Worm (Caenorhabditis elegans) whole organism, L4 larva: Measurements from ENCODE around the gene hrg-10.
A peak's percentile ranks its signal among the peaks of the same experiment; 100 is the strongest.

ENCODE experiments used
- D1046.2 ChIP-seq: fragments of 200-800 bp; sonication (Bioruptor generic); IDR thresholded peaks from 2 replicates; pipeline ENCODE4 v1.3.6; 2022; ENCODE audit warnings: missing genetic modification characterization, missing compliant biosample characterization
- F26F4.8 ChIP-seq: fragments of 200-800 bp; sonication (Bioruptor generic); conservative IDR thresholded peaks from 2 replicates; pipeline ENCODE4 v1.3.6; 2022; ENCODE audit warnings: missing genetic modification characterization, missing compliant biosample characterization
- F37D6.2 ChIP-seq: sonication (generic microtip); optimal IDR thresholded peaks from 2 replicates; lab custom pipeline; 2016; ENCODE audit warnings: mild to moderate bottlenecking, missing genetic modification characterization, missing compliant biosample characterization
- F49E8.2 ChIP-seq: sonication (generic microtip); optimal IDR thresholded peaks from 2 replicates; lab custom pipeline; 2016; ENCODE audit warnings: missing compliant biosample characterization, mild to moderate bottlenecking, missing genetic modification characterization, borderline replicate concordance
- R02D3.7 ChIP-seq: fragments of 150-350 bp; sonication (generic microtip); optimal IDR thresholded peaks from 3 replicates; lab custom pipeline; 2014; ENCODE audit warnings: missing biosample characterization, missing genetic modification characterization
- Y105C5A.15 ChIP-seq: fragments of 200-800 bp; sonication (Bioruptor generic); IDR thresholded peaks from 2 replicates; pipeline ENCODE4 v1.3.6; 2022; ENCODE audit warnings: missing genetic modification characterization, missing compliant biosample characterization
- Y48G9A.11 ChIP-seq: fragments of 200-800 bp; sonication (Bioruptor generic); IDR thresholded peaks from 2 replicates; pipeline ENCODE4 v1.3.6; 2022; ENCODE audit warnings: missing genetic modification reagents, missing genetic modification characterization, missing compliant biosample characterization
- Y5F2A.4 ChIP-seq: fragments of 200-800 bp; sonication (Bioruptor generic); optimal IDR thresholded peaks from 2 replicates; lab custom pipeline; 2018; ENCODE audit warnings: mild to moderate bottlenecking, missing genetic modification characterization, missing compliant biosample characterization
- arid-1 ChIP-seq: fragments of 200-800 bp; sonication (Bioruptor generic); conservative IDR thresholded peaks from 2 replicates; pipeline ENCODE4 v1.3.6; 2022; ENCODE audit warnings: missing genetic modification reagents, missing genetic modification characterization, missing compliant biosample characterization
- ceh-28 ChIP-seq: fragments of 150-350 bp; optimal IDR thresholded peaks from 2 replicates; lab custom pipeline; 2014; ENCODE audit warnings: missing biosample characterization, missing genetic modification reagents, missing genetic modification characterization
- ceh-62 ChIP-seq: sonication (generic microtip); optimal IDR thresholded peaks from 2 replicates; lab custom pipeline; 2017; ENCODE audit warnings: missing biosample characterization, missing genetic modification characterization
- cey-2 ChIP-seq: sonication (generic microtip); optimal IDR thresholded peaks from 3 replicates; lab custom pipeline; 2017; ENCODE audit warnings: missing genetic modification characterization, mild to moderate bottlenecking, missing compliant biosample characterization, antibody characterized with exemption, borderline replicate concordance; ENCODE audit not compliant: insufficient read depth
- daf-12 ChIP-seq: fragments of 150-350 bp; optimal IDR thresholded peaks from 2 replicates; lab custom pipeline; 2014; ENCODE audit warnings: missing biosample characterization, missing genetic modification reagents, missing genetic modification characterization
- daf-16 ChIP-seq, 3 experiments: sonication (generic microtip); optimal IDR thresholded peaks; 2 replicates each; lab custom pipeline; 2016 to 2017; ENCODE audit warnings: missing genetic modification characterization in 3 of 3, missing genetic modification reagents in 3 of 3, mild to moderate bottlenecking in 2 of 3, missing compliant biosample characterization in 2 of 3, missing biosample characterization in 1 of 3, moderate library complexity in 1 of 3
- daf-19 ChIP-seq: fragments of 200-800 bp; sonication (Bioruptor generic); conservative IDR thresholded peaks from 2 replicates; pipeline ENCODE4 v1.3.6; 2022; ENCODE audit warnings: missing genetic modification characterization, missing compliant biosample characterization
- dmd-6 ChIP-seq: fragments of 200-800 bp; sonication (Bioruptor generic); IDR thresholded peaks from 2 replicates; pipeline ENCODE4 v1.3.6; 2022; ENCODE audit warnings: missing genetic modification reagents, missing genetic modification characterization, missing compliant biosample characterization
- dpl-1 ChIP-seq: fragments of 150-350 bp; optimal IDR thresholded peaks from 2 replicates; lab custom pipeline; 2014; ENCODE audit warnings: missing biosample characterization, missing genetic modification reagents, missing genetic modification characterization
- dve-1 ChIP-seq: sonication (generic microtip); optimal IDR thresholded peaks from 2 replicates; lab custom pipeline; 2017; ENCODE audit warnings: antibody characterized with exemption, mild to moderate bottlenecking, missing genetic modification characterization, missing compliant biosample characterization; ENCODE audit not compliant: insufficient read depth
- gei-8 ChIP-seq: fragments of 200-800 bp; sonication (Bioruptor generic); optimal IDR thresholded peaks from 2 replicates; lab custom pipeline; 2018; ENCODE audit warnings: mild to moderate bottlenecking, missing genetic modification characterization, missing compliant biosample characterization
- hif-1 ChIP-seq, 2 experiments: sonication (generic microtip); optimal IDR thresholded peaks; 2 replicates each; lab custom pipeline; 2016 to 2017; ENCODE audit warnings: missing compliant biosample characterization in 2 of 2, missing genetic modification characterization in 2 of 2, missing genetic modification reagents in 2 of 2, missing genotype in 2 of 2, mild to moderate bottlenecking in 1 of 2
- hlh-11 ChIP-seq: fragments of 200-800 bp; sonication (Bioruptor generic); optimal IDR thresholded peaks from 2 replicates; lab custom pipeline; 2018; ENCODE audit warnings: mild to moderate bottlenecking, missing genetic modification characterization, missing compliant biosample characterization
- lin-38 ChIP-seq: fragments of 200-800 bp; sonication (Bioruptor generic); IDR thresholded peaks from 2 replicates; pipeline ENCODE4 v1.3.6; 2022; ENCODE audit warnings: missing genetic modification reagents, missing genetic modification characterization, missing compliant biosample characterization
- lin-39 ChIP-seq: fragments of 150-350 bp; optimal IDR thresholded peaks from 2 replicates; lab custom pipeline; 2014; ENCODE audit warnings: missing biosample characterization, missing genetic modification reagents, missing genetic modification characterization
- lir-3 ChIP-seq: sonication (generic microtip); optimal IDR thresholded peaks from 2 replicates; lab custom pipeline; 2016; ENCODE audit warnings: mild to moderate bottlenecking, missing genetic modification characterization, missing compliant biosample characterization
- madf-9 ChIP-seq: fragments of 200-800 bp; sonication (Bioruptor generic); conservative IDR thresholded peaks from 2 replicates; pipeline ENCODE4 v1.3.6; 2022; ENCODE audit warnings: missing genetic modification reagents, missing genetic modification characterization, missing compliant biosample characterization
- mep-1 ChIP-seq: fragments of 150-350 bp; sonication (generic microtip); optimal IDR thresholded peaks from 3 replicates; lab custom pipeline; 2014; ENCODE audit warnings: missing biosample characterization, missing genetic modification characterization
- mes-2 ChIP-seq: sonication (generic microtip); optimal IDR thresholded peaks from 2 replicates; lab custom pipeline; 2016; ENCODE audit warnings: missing genotype, mild to moderate bottlenecking, missing genetic modification characterization, missing compliant biosample characterization; ENCODE audit not compliant: poor library complexity, severe bottlenecking
- mxl-2 ChIP-seq: fragments of 200-800 bp; sonication (Bioruptor generic); conservative IDR thresholded peaks from 2 replicates; pipeline ENCODE4 v1.3.6; 2022; ENCODE audit warnings: missing genetic modification reagents, missing genetic modification characterization, missing compliant biosample characterization
- nhr-102 ChIP-seq: sonication (generic microtip); optimal IDR thresholded peaks from 2 replicates; lab custom pipeline; 2016; ENCODE audit warnings: mild to moderate bottlenecking, missing genetic modification characterization, moderate library complexity, missing compliant biosample characterization
- nhr-28 ChIP-seq: fragments of 150-350 bp; optimal IDR thresholded peaks from 2 replicates; lab custom pipeline; 2014; ENCODE audit warnings: missing biosample characterization, missing genetic modification characterization
- nhr-42 ChIP-seq: fragments of 200-800 bp; sonication (Bioruptor generic); IDR thresholded peaks from 2 replicates; pipeline ENCODE4 v1.3.6; 2022; ENCODE audit warnings: missing genetic modification characterization, missing compliant biosample characterization
- pqm-1 ChIP-seq: sonication (generic microtip); optimal IDR thresholded peaks from 2 replicates; lab custom pipeline; 2017; ENCODE audit warnings: missing biosample characterization, missing genetic modification characterization
- sdz-12 ChIP-seq: fragments of 200-800 bp; sonication (Bioruptor generic); optimal IDR thresholded peaks from 2 replicates; lab custom pipeline; 2018; ENCODE audit warnings: mild to moderate bottlenecking, missing genetic modification characterization, missing compliant biosample characterization
- spr-1 ChIP-seq: sonication (generic microtip); optimal IDR thresholded peaks from 2 replicates; lab custom pipeline; 2016; ENCODE audit warnings: mild to moderate bottlenecking, missing genetic modification characterization, missing compliant biosample characterization
- tra-1 ChIP-seq: fragments of 200-800 bp; sonication (Bioruptor generic); IDR thresholded peaks from 2 replicates; pipeline ENCODE4 v1.3.6; 2022; ENCODE audit warnings: missing genetic modification reagents, missing genetic modification characterization, missing compliant biosample characterization
- unc-62 ChIP-seq, 3 experiments: fragments of 150-350 bp in 1 of 3; sonication (generic microtip); optimal IDR thresholded peaks in 2 of 3; peaks in 1 of 3; 1 replicate in 1 of 3; 2 replicates in 2 of 3; lab custom pipeline; 2014 to 2017; ENCODE audit warnings: missing biosample characterization in 3 of 3, missing genetic modification characterization in 3 of 3, missing genetic modification reagents in 3 of 3, missing genotype in 1 of 3
- vab-7 ChIP-seq: fragments of 200-800 bp; sonication (Bioruptor generic); IDR thresholded peaks from 2 replicates; pipeline ENCODE4 v1.3.6; 2022; ENCODE audit warnings: missing genetic modification reagents, missing genetic modification characterization, missing compliant biosample characterization
- zfp-3 ChIP-seq: fragments of 200-800 bp; sonication (Bioruptor generic); conservative IDR thresholded peaks from 2 replicates; pipeline ENCODE4 v1.3.6; 2022; ENCODE audit warnings: missing genetic modification reagents, missing genetic modification characterization, missing compliant biosample characterization
- ztf-7 ChIP-seq: fragments of 150-350 bp; optimal IDR thresholded peaks from 2 replicates; lab custom pipeline; 2014; ENCODE audit warnings: missing biosample characterization, missing genetic modification characterization

The hrg-10 gene

DNA sequence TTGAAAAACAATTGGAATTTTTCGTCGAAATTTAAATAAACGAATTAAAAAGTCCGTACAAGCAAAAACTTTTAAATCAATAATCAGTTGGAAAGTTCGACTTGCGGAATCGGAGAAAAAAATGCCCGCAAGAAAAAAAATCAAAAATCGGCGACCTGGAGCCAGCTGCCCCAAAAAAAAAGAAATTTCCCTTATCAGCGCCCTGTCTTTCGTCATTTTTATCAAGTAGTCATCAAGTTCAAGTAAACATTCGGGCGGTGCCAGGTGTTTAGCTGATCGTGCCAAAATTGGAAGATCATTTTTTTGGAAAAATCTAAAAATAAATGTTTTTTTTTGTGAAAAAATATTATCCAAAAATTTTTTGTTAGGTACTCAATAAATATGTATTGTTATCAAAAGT, 21.2 kb upstream of the hrg-10 start:
- TF ChIP-seq sdz-12 = no peak
- TF ChIP-seq pqm-1 = peak; percentile 45
- TF ChIP-seq D1046.2 (GFP tag; lab: Robert Waterston, UW) = no peak
- TF ChIP-seq dve-1 (tag; lab: Kevin White, UChicago) = peak; percentile 25
- TF ChIP-seq nhr-28 = peak; percentile 0
- no peak for TF ChIP-seq hif-1 (tag; optimal IDR thresholded peaks at IDR 0.05; lab: Kevin White, UChicago)
- peak; percentile 45; the same call in 1 of the 2 replicates for TF ChIP-seq dmd-6 (GFP tag; lab: Robert Waterston, UW)
- TF ChIP-seq daf-16 (GFP tag; optimal IDR thresholded peaks at IDR 0.05; lab: Kevin White, UChicago) = no peak
- peak; percentile 65 for TF ChIP-seq daf-16 (tag; optimal IDR thresholded peaks at IDR 0.05; lab: Kevin White, UChicago)
- TF ChIP-seq F26F4.8 (GFP tag; lab: Robert Waterston, UW) = no peak
- TF ChIP-seq hlh-11 (tag; lab: Kevin White, UChicago) = peak; percentile 28
- no peak for TF ChIP-seq unc-62 (GFP tag; optimal IDR thresholded peaks at IDR 0.05 in 1 of 2; lab: Kevin White, UChicago)
- no peak for TF ChIP-seq unc-62 (tag; optimal IDR thresholded peaks at IDR 0.05; lab: Kevin White, UChicago)

DNA sequence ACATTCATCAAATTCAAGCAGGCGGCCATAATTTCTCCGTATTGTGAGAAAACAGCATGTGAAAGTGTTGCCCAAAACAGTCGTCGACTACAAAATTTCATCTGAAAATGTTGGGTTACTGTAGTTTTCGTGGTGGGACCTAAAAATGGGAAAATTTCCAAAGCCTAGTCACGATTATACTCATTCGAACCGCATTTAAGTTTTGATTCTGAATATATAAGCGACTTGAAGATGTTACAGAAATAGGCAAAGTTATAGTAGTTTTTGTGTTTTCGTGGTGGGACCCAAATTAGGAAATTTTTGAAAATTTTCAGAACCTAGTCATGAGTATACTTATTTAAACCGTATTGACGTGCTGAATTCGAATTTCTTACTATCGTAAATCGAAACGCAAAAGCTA, 20.8 kb upstream of the hrg-10 start, which contains the start of gene Y39B6A.41:
Gene Y39B6A.41 (minus strand): TSS at position 101 of the 400 bp plus-strand sequence.
- TF ChIP-seq madf-9 = no peak
- no peak for TF ChIP-seq daf-12
- TF ChIP-seq mes-2 = no peak
- TF ChIP-seq tra-1 (GFP tag; lab: Robert Waterston, UW) = no peak
- no peak for TF ChIP-seq Y5F2A.4 (GFP tag; lab: Kevin White, UChicago)
- no peak for TF ChIP-seq gei-8 (GFP tag; lab: Kevin White, UChicago)
- TF ChIP-seq lin-39 = no peak
- no peak for TF ChIP-seq spr-1
- no peak for TF ChIP-seq nhr-42
- TF ChIP-seq arid-1 (GFP tag; lab: Robert Waterston, UW) = no peak
- TF ChIP-seq, all 104 proteins: peak for 0

DNA sequence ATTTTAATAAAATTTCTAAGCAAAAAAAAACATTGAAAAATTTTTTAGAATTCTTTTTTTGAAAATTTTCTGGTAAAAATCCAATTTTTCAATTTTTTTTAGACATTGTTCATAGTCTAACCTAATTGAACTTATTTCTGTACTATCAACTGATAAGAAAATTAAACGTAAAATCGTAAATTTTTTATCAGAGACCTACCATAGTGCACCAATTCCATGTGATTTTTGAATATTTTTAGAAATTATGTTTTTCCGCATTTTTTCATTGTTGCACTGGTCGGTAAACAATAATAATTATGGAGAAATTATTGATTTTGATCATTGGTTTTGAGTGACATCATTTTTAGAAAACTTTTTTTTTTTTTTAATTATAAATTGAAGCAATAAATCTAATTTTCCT, 19.4 kb upstream of the hrg-10 start:
- TF ChIP-seq F37D6.2 (no peak), daf-16 (GFP tag; optimal IDR thresholded peaks at IDR 0.05; lab: Kevin White, UChicago) (no peak), daf-16 (tag; optimal IDR thresholded peaks at IDR 0.05; lab: Kevin White, UChicago) (peak; percentile 61)
- TF ChIP-seq, all 104 proteins: peak for 1

DNA sequence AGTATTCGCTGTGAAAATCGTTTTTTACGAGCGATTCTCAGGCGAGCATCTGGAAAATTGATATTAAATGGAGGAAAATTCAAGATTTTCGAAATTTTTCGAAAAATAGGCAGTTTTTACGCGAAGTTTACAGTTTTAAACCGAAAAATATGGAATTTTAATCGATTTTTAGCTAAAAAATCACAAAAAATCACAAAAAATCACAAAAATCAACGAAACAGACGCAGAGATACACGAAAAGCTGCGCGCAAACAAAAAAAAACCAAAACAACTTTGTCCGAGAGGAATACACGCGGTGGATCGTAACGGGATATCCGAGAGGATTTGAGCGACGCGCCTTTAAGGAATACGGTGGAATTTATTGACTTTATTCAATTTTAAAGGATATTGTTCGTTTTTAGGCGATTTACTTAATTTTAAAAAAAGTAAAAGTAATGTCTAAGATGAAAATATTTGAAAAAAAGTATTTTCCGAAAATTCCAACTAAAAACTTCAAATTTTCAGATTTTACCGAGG, 12.5 kb upstream of the hrg-10 start, which contains the start of gene Y39B6A.42:
Gene Y39B6A.42 (minus strand): TSS at position 51 of the 516 bp plus-strand sequence.
- peak; percentile 13 for TF ChIP-seq F49E8.2
- no peak for TF ChIP-seq spr-1
- peak; percentile 37; the same call in 1 of the 2 replicates for TF ChIP-seq lin-38 (GFP tag; lab: Robert Waterston, UW)
- no peak for TF ChIP-seq dpl-1 (GFP tag; lab: Kevin White, UChicago)
- no peak for TF ChIP-seq pqm-1
- TF ChIP-seq, all 104 proteins: peak for 2

DNA sequence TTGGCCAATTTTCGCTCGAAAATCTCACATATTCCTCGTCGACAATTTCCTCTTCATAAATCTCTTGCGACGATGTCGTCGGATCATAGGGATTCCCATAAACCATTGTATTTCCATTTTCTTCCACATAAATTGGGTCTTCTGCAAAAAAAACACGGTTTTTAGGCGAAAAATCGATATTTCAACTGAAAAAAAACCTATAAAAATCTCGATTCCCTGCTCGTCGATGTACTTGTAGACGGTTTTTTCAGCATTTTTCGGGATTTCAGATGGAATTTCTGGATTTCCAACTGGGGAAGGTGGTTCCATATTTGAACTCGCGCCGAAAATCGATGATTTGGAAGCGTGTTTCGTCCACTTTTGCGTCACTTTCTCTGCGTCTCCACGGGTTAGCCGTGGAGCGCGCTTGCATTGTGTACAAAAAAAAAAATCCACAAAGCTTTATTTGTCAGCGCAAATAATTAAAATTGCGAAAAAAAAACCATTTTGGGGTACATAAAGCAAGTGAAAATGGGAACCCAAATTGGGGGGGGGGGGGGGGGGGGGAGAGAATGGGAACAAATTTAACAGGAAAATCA, 10.5 kb upstream of the hrg-10 start, which contains the start of gene Y39B6A.43:
Gene Y39B6A.43 (minus strand): TSS at position 351 of the 578 bp plus-strand sequence.
- peak; percentile 24 for TF ChIP-seq lir-3 (tag; lab: Kevin White, UChicago)
- peak; percentile 84 for TF ChIP-seq mxl-2 (GFP tag; lab: Robert Waterston, UW)
- TF ChIP-seq dve-1 (tag; lab: Kevin White, UChicago) = peak; percentile 99
- peak; percentile 13 for TF ChIP-seq ceh-28 (tag; lab: Kevin White, UChicago)
- TF ChIP-seq Y105C5A.15 (GFP tag; lab: Robert Waterston, UW) = peak; percentile 69; the same call in 1 of the 2 replicates
- peak; percentile 95 for TF ChIP-seq nhr-102 (tag; lab: Kevin White, UChicago)
- peak in 1 of 2 experiments; percentile 99 for TF ChIP-seq unc-62 (GFP tag; optimal IDR thresholded peaks at IDR 0.05 in 1 of 2; lab: Kevin White, UChicago)
- no peak for TF ChIP-seq unc-62 (tag; optimal IDR thresholded peaks at IDR 0.05; lab: Kevin White, UChicago)
- peak; percentile 94 for TF ChIP-seq Y48G9A.11 (GFP tag; lab: Robert Waterston, UW)
- TF ChIP-seq hlh-11 (tag; lab: Kevin White, UChicago) = peak; percentile 94
- TF ChIP-seq cey-2 (tag; lab: Kevin White, UChicago) = no peak
- TF ChIP-seq zfp-3 = peak; percentile 97
- peak; percentile 73 for TF ChIP-seq ztf-7
- TF ChIP-seq daf-19 = no peak
- no peak for TF ChIP-seq R02D3.7
- TF ChIP-seq pqm-1 = peak; percentile 11
- peak; percentile 24 for TF ChIP-seq gei-8 (GFP tag; lab: Kevin White, UChicago)
- peak; percentile 83 for TF ChIP-seq vab-7 (GFP tag; lab: Robert Waterston, UW)
- TF ChIP-seq F37D6.2 = peak; percentile 95
- peak; percentile 98 for TF ChIP-seq mep-1
- no peak for TF ChIP-seq ceh-62 (tag; lab: Kevin White, UChicago)
- peak; percentile 100 for TF ChIP-seq lin-38 (GFP tag; lab: Robert Waterston, UW)
